Worm (Caenorhabditis elegans) whole organism, L4 larva: ENCODE results near the gene F26F4.12.

ENCODE experiments used
- D1046.2 ChIP-seq: fragments of 200-800 bp; sonication (Bioruptor generic); IDR thresholded peaks from 2 replicates; pipeline ENCODE4 v1.3.6; 2022; ENCODE audit warnings: missing genetic modification characterization, missing compliant biosample characterization
- F10B5.3 ChIP-seq: sonication (generic microtip); optimal IDR thresholded peaks from 2 replicates; lab custom pipeline; 2016; ENCODE audit warnings: mild to moderate bottlenecking, missing genetic modification characterization, missing compliant biosample characterization
- F44E2.7 ChIP-seq: fragments of 200-800 bp; sonication (Bioruptor generic); IDR thresholded peaks from 2 replicates; pipeline ENCODE4 v2.1.2; 2022; ENCODE audit warnings: missing genetic modification characterization, missing compliant biosample characterization
- T20F7.1 ChIP-seq: fragments of 200-800 bp; sonication (Bioruptor generic); optimal IDR thresholded peaks from 2 replicates; lab custom pipeline; 2018; ENCODE audit warnings: mild to moderate bottlenecking, missing genetic modification characterization, missing compliant biosample characterization
- T26A8.4 ChIP-seq: fragments of 200-800 bp; sonication (Bioruptor generic); IDR thresholded peaks from 2 replicates; pipeline ENCODE4 v1.3.6; 2022; ENCODE audit warnings: missing genetic modification characterization, missing compliant biosample characterization
- ZK546.5 ChIP-seq, 2 experiments: sonication (generic microtip); optimal IDR thresholded peaks; 2 replicates each; lab custom pipeline; 2017; ENCODE audit warnings: missing biosample characterization in 2 of 2, missing genetic modification characterization in 2 of 2
- aha-1 ChIP-seq: fragments of 150-350 bp; peaks from one replicate; lab custom pipeline; 2014; ENCODE audit warnings: missing biosample characterization, missing genetic modification characterization
- aly-2 ChIP-seq: sonication (generic microtip); optimal IDR thresholded peaks from 2 replicates; lab custom pipeline; 2018; ENCODE audit warnings: missing biosample characterization, missing genetic modification characterization
- attf-4 ChIP-seq: sonication (generic microtip); optimal IDR thresholded peaks from 3 replicates; lab custom pipeline; 2017; ENCODE audit warnings: missing biosample characterization, missing genetic modification characterization
- ceh-20 ChIP-seq: fragments of 200-800 bp; sonication (Bioruptor generic); IDR thresholded peaks from 2 replicates; pipeline ENCODE4 v1.3.6; 2022; ENCODE audit warnings: missing genetic modification reagents, missing genetic modification characterization, missing compliant biosample characterization
- ces-1 ChIP-seq: fragments of 150-350 bp; sonication (generic microtip); optimal IDR thresholded peaks from 4 replicates; lab custom pipeline; 2014; ENCODE audit warnings: missing biosample characterization, missing genetic modification reagents, missing genetic modification characterization
- cey-2 ChIP-seq: sonication (generic microtip); optimal IDR thresholded peaks from 3 replicates; lab custom pipeline; 2017; ENCODE audit warnings: missing genetic modification characterization, mild to moderate bottlenecking, missing compliant biosample characterization, antibody characterized with exemption, borderline replicate concordance; ENCODE audit not compliant: insufficient read depth
- ctbp-1 ChIP-seq: fragments of 200-800 bp; sonication (Bioruptor generic); IDR thresholded peaks from 2 replicates; pipeline ENCODE4 v1.3.6; 2022; ENCODE audit warnings: missing genetic modification reagents, missing genetic modification characterization, missing compliant biosample characterization
- daf-19 ChIP-seq: fragments of 200-800 bp; sonication (Bioruptor generic); conservative IDR thresholded peaks from 2 replicates; pipeline ENCODE4 v1.3.6; 2022; ENCODE audit warnings: missing genetic modification characterization, missing compliant biosample characterization
- daf-8 ChIP-seq: fragments of 200-800 bp; sonication (Bioruptor generic); IDR thresholded peaks from 2 replicates; pipeline ENCODE4 v1.3.6; 2022; ENCODE audit warnings: missing genetic modification characterization, missing compliant biosample characterization
- egl-43 ChIP-seq: fragments of 200-800 bp; sonication (Bioruptor generic); IDR thresholded peaks from 2 replicates; pipeline ENCODE4 v1.3.6; 2022; ENCODE audit warnings: missing genetic modification reagents, missing genetic modification characterization, missing compliant biosample characterization
- hlh-11 ChIP-seq: fragments of 200-800 bp; sonication (Bioruptor generic); optimal IDR thresholded peaks from 2 replicates; lab custom pipeline; 2018; ENCODE audit warnings: mild to moderate bottlenecking, missing genetic modification characterization, missing compliant biosample characterization
- hlh-30 ChIP-seq: sonication (generic microtip); optimal IDR thresholded peaks from 2 replicates; lab custom pipeline; 2017; ENCODE audit warnings: antibody characterized with exemption, mild to moderate bottlenecking, missing genetic modification characterization, missing compliant biosample characterization; ENCODE audit not compliant: insufficient read depth
- jun-1 ChIP-seq: fragments of 150-350 bp; optimal IDR thresholded peaks from 2 replicates; lab custom pipeline; 2014; ENCODE audit warnings: missing biosample characterization, missing genetic modification reagents, missing genetic modification characterization
- lin-15B ChIP-seq: fragments of 150-350 bp; sonication (generic microtip); optimal IDR thresholded peaks from 3 replicates; lab custom pipeline; 2014; ENCODE audit warnings: missing biosample characterization, missing genetic modification characterization
- madf-5 ChIP-seq, 2 experiments: fragments of 200-800 bp; sonication (Bioruptor generic); IDR thresholded peaks; 2 replicates each; pipeline ENCODE4 v1.3.6; 2022; ENCODE audit warnings: missing compliant biosample characterization in 2 of 2, missing genetic modification characterization in 2 of 2
- mes-2 ChIP-seq: sonication (generic microtip); optimal IDR thresholded peaks from 2 replicates; lab custom pipeline; 2016; ENCODE audit warnings: missing genotype, mild to moderate bottlenecking, missing genetic modification characterization, missing compliant biosample characterization; ENCODE audit not compliant: poor library complexity, severe bottlenecking
- nhr-102 ChIP-seq: sonication (generic microtip); optimal IDR thresholded peaks from 2 replicates; lab custom pipeline; 2016; ENCODE audit warnings: mild to moderate bottlenecking, missing genetic modification characterization, moderate library complexity, missing compliant biosample characterization
- nhr-111 ChIP-seq: fragments of 200-800 bp; sonication (Bioruptor generic); optimal IDR thresholded peaks from 2 replicates; lab custom pipeline; 2018; ENCODE audit warnings: mild to moderate bottlenecking, missing genetic modification characterization, missing compliant biosample characterization
- nhr-237 ChIP-seq: sonication (generic microtip); optimal IDR thresholded peaks from 2 replicates; lab custom pipeline; 2017; ENCODE audit warnings: missing biosample characterization, missing genetic modification characterization
- nhr-25 ChIP-seq: sonication (generic microtip); optimal IDR thresholded peaks from 2 replicates; lab custom pipeline; 2017; ENCODE audit warnings: missing genetic modification characterization, mild to moderate bottlenecking, missing compliant biosample characterization, antibody characterized with exemption, moderate library complexity, borderline replicate concordance; ENCODE audit not compliant: insufficient read depth
- set-16 ChIP-seq: fragments of 200-800 bp; sonication (Bioruptor generic); IDR thresholded peaks from 2 replicates; pipeline ENCODE4 v1.3.6; 2022; ENCODE audit warnings: missing genetic modification reagents, missing genetic modification characterization, missing compliant biosample characterization
- skn-1 ChIP-seq: fragments of 150-350 bp; optimal IDR thresholded peaks from 2 replicates; lab custom pipeline; 2014; ENCODE audit warnings: missing biosample characterization, missing genetic modification characterization
- unc-39 ChIP-seq: sonication (generic microtip); optimal IDR thresholded peaks from 2 replicates; lab custom pipeline; 2017; ENCODE audit warnings: missing biosample characterization, missing genetic modification characterization
- unc-62 ChIP-seq, 3 experiments: fragments of 150-350 bp in 1 of 3; sonication (generic microtip); optimal IDR thresholded peaks in 2 of 3; peaks in 1 of 3; 1 replicate in 1 of 3; 2 replicates in 2 of 3; lab custom pipeline; 2014 to 2017; ENCODE audit warnings: missing biosample characterization in 3 of 3, missing genetic modification characterization in 3 of 3, missing genetic modification reagents in 3 of 3, missing genotype in 1 of 3
- zip-11 ChIP-seq: fragments of 200-800 bp; sonication (Bioruptor generic); IDR thresholded peaks from 2 replicates; pipeline ENCODE4 v1.3.6; 2022; ENCODE audit warnings: missing genetic modification characterization, missing compliant biosample characterization
- zip-2 ChIP-seq: fragments of 150-350 bp; optimal IDR thresholded peaks from 2 replicates; lab custom pipeline; 2014; ENCODE audit warnings: missing biosample characterization, missing genetic modification characterization
- ztf-11 ChIP-seq: fragments of 150-350 bp; optimal IDR thresholded peaks from 2 replicates; lab custom pipeline; 2014; ENCODE audit warnings: missing biosample characterization, missing genetic modification characterization

F26F4.12 gene

ce11 chrIII:4909938-4910337, at the start of gene F26F4.12:
Gene F26F4.12, minus strand, starts transcription at chrIII:4910038.
- TF ChIP-seq F10B5.3 (no peak), ztf-11 (tag; lab: Kevin White, UChicago) (no peak), nhr-25 (tag; lab: Kevin White, UChicago) (no peak), lin-15B (tag; lab: Kevin White, UChicago) (no peak), set-16 (GFP tag; lab: Robert Waterston, UW) (no peak), ces-1 (GFP tag; lab: Kevin White, UChicago) (no peak), unc-39 (tag; lab: Kevin White, UChicago) (no peak), attf-4 (tag; lab: Kevin White, UChicago) (no peak), aha-1 (no peak), nhr-237 (tag; lab: Kevin White, UChicago) (no peak), cey-2 (tag; lab: Kevin White, UChicago) (no peak), T26A8.4 (GFP tag; lab: Robert Waterston, UW) (no peak), madf-5 (GFP tag; IDR thresholded peaks at IDR 0.05; lab: Robert Waterston, UW) (no peak), mes-2 (tag; lab: Kevin White, UChicago) (no peak), zip-11 (GFP tag; lab: Robert Waterston, UW) (no peak), zip-2 (tag; lab: Kevin White, UChicago) (no peak), D1046.2 (GFP tag; lab: Robert Waterston, UW) (no peak)

- no peak for TF ChIP-seq F44E2.7 (GFP tag; lab: Robert Waterston, UW)
- no peak for TF ChIP-seq cey-2 (tag; lab: Kevin White, UChicago)
- peak in 1 of 2 experiments; percentile 25 for TF ChIP-seq unc-62 (GFP tag; optimal IDR thresholded peaks at IDR 0.05 in 1 of 2; lab: Kevin White, UChicago)
- TF ChIP-seq unc-62 (tag; optimal IDR thresholded peaks at IDR 0.05; lab: Kevin White, UChicago), result no peak
Measured at ce11 chrIII:4956566-4956965, 46.7 kb upstream of the F26F4.12 start, which contains the start of gene C26E6.1. Gene C26E6.1, plus strand, starts transcription at chrIII:4956866.

- TF ChIP-seq T20F7.1, result no peak
- TF ChIP-seq nhr-102 (tag; lab: Kevin White, UChicago), result no peak
- no peak for TF ChIP-seq hlh-30 (tag; lab: Kevin White, UChicago)
- no peak for TF ChIP-seq ceh-20 (GFP tag; lab: Robert Waterston, UW)
- no peak for TF ChIP-seq zip-2 (tag; lab: Kevin White, UChicago)
- no peak for TF ChIP-seq attf-4 (tag; lab: Kevin White, UChicago)
- no peak for TF ChIP-seq nhr-111 (GFP tag; lab: Kevin White, UChicago)
- TF ChIP-seq ctbp-1 (GFP tag; lab: Robert Waterston, UW), result no peak
- no peak for TF ChIP-seq hlh-11 (tag; lab: Kevin White, UChicago)
- TF ChIP-seq skn-1 (tag; lab: Kevin White, UChicago), result no peak
- no peak for TF ChIP-seq daf-8 (GFP tag; lab: Robert Waterston, UW)
- TF ChIP-seq ZK546.5 (tag; optimal IDR thresholded peaks at IDR 0.05; lab: Kevin White, UChicago), result no peak
- TF ChIP-seq aly-2, result no peak
- no peak for TF ChIP-seq daf-19 (GFP tag; lab: Robert Waterston, UW)
- TF ChIP-seq ces-1 (GFP tag; lab: Kevin White, UChicago), result no peak
- TF ChIP-seq cey-2 (tag; lab: Kevin White, UChicago), result no peak
Measured at ce11 chrIII:4952970-4953369, 43.1 kb upstream of the F26F4.12 start.

ce11 chrIII:4951824-4952223, 42.0 kb upstream of the F26F4.12 start, which contains the start of gene flh-2:
Gene flh-2, plus strand, starts transcription at chrIII:4952124.
- TF ChIP-seq attf-4 (tag; lab: Kevin White, UChicago) (no peak), egl-43 (GFP tag; lab: Robert Waterston, UW) (no peak), jun-1 (tag; lab: Kevin White, UChicago) (no peak)
